Fruit fly (Drosophila melanogaster) whole organism, prepupa: ENCODE results near the gene FucTB.

Experiments
- CG10631 ChIP-seq: fragments of 200-800 bp; sonication (Bioruptor generic); optimal IDR thresholded peaks from 2 replicates; lab custom pipeline; 2016; ENCODE audit warnings: missing biosample characterization, missing genetic modification characterization
- CG11294 ChIP-seq: fragments of 200-800 bp; sonication (Bioruptor generic); IDR thresholded peaks from 2 replicates; pipeline ENCODE4 v1.3.6; 2022; ENCODE audit warnings: missing biosample characterization, missing genetic modification characterization
- CG11762 ChIP-seq: fragments of 200-800 bp; sonication (Bioruptor generic); optimal IDR thresholded peaks from 3 replicates; lab custom pipeline; 2016; ENCODE audit warnings: missing biosample characterization, missing genetic modification characterization; ENCODE audit not compliant: insufficient read depth
- CG1621 ChIP-seq: fragments of 200-800 bp; sonication (Bioruptor generic); optimal IDR thresholded peaks from 3 replicates; lab custom pipeline; 2018; ENCODE audit warnings: missing biosample characterization, mild to moderate bottlenecking, missing genetic modification characterization
- CG3032 ChIP-seq: fragments of 200-800 bp; optimal IDR thresholded peaks from 2 replicates; lab custom pipeline; 2019; ENCODE audit warnings: missing biosample characterization, mild to moderate bottlenecking, missing genetic modification characterization, moderate library complexity
- CG31627 ChIP-seq: fragments of 200-800 bp; sonication (Bioruptor generic); optimal IDR thresholded peaks from 3 replicates; lab custom pipeline; 2016; ENCODE audit warnings: missing biosample characterization, missing genetic modification characterization
- CG32006 ChIP-seq: fragments of 200-800 bp; sonication (Bioruptor generic); optimal IDR thresholded peaks from 3 replicates; lab custom pipeline; 2017; ENCODE audit warnings: missing biosample characterization, mild to moderate bottlenecking, missing genetic modification characterization
- CG4318 ChIP-seq: fragments of 200-800 bp; sonication (Bioruptor generic); optimal IDR thresholded peaks from 3 replicates; lab custom pipeline; 2017; ENCODE audit warnings: missing biosample characterization, mild to moderate bottlenecking, missing genetic modification characterization
- CG6808 ChIP-seq: fragments of 200-800 bp; sonication (Bioruptor generic); optimal IDR thresholded peaks from 3 replicates; lab custom pipeline; 2017; ENCODE audit warnings: missing biosample characterization, missing genetic modification characterization, mild to moderate bottlenecking, moderate library complexity, missing genetic modification reagents
- Eip75B ChIP-seq: fragments of 200-800 bp; sonication (Bioruptor generic); optimal IDR thresholded peaks from 3 replicates; lab custom pipeline; 2016; ENCODE audit warnings: missing biosample characterization, missing genetic modification characterization
- Eip93F ChIP-seq: fragments of 200-800 bp; sonication (Bioruptor generic); optimal IDR thresholded peaks from 2 replicates; lab custom pipeline; 2016; ENCODE audit warnings: missing biosample characterization, mild to moderate bottlenecking, missing genetic modification characterization
- Ets21C ChIP-seq: fragments of 200-800 bp; sonication (Bioruptor generic); optimal IDR thresholded peaks from 3 replicates; lab custom pipeline; 2016; ENCODE audit warnings: missing biosample characterization, missing genetic modification characterization
- Ets96B ChIP-seq: fragments of 200-800 bp; optimal IDR thresholded peaks from 2 replicates; lab custom pipeline; 2019; ENCODE audit warnings: missing biosample characterization, mild to moderate bottlenecking, missing genetic modification characterization, moderate library complexity
- Gug ChIP-seq: fragments of 200-800 bp; sonication (Bioruptor generic); IDR thresholded peaks from 2 replicates; pipeline ENCODE4 v1.3.6; 2022; ENCODE audit warnings: missing biosample characterization, missing genetic modification characterization
- Hr38 ChIP-seq: sonication (Bioruptor generic); optimal IDR thresholded peaks from 2 replicates; lab custom pipeline; 2016; ENCODE audit warnings: missing biosample characterization, missing genetic modification characterization
- Hr39 ChIP-seq: fragments of 200-800 bp; sonication (Bioruptor generic); optimal IDR thresholded peaks from 2 replicates; lab custom pipeline; 2016; ENCODE audit warnings: missing biosample characterization, missing genetic modification characterization
- Hr4 ChIP-seq: fragments of 200-800 bp; sonication (Bioruptor generic); optimal IDR thresholded peaks from 3 replicates; lab custom pipeline; 2016; ENCODE audit warnings: missing biosample characterization, missing genetic modification characterization
- Met ChIP-seq: fragments of 200-800 bp; sonication (Bioruptor generic); optimal IDR thresholded peaks from 3 replicates; lab custom pipeline; 2016; ENCODE audit warnings: missing biosample characterization, missing genetic modification characterization
- OdsH ChIP-seq: fragments of 200-800 bp; sonication (Bioruptor generic); optimal IDR thresholded peaks from 3 replicates; lab custom pipeline; 2016; ENCODE audit warnings: missing biosample characterization, missing genetic modification characterization
- Smox ChIP-seq: fragments of 200-800 bp; sonication (Bioruptor generic); optimal IDR thresholded peaks from 3 replicates; lab custom pipeline; 2016; ENCODE audit warnings: missing biosample characterization, missing genetic modification characterization
- Sox102F ChIP-seq: fragments of 200-800 bp; sonication (Bioruptor generic); optimal IDR thresholded peaks from 2 replicates; lab custom pipeline; 2016; ENCODE audit warnings: missing biosample characterization, mild to moderate bottlenecking, missing genetic modification characterization
- Sox15 ChIP-seq: fragments of 200-800 bp; sonication (Bioruptor generic); optimal IDR thresholded peaks from 3 replicates; lab custom pipeline; 2016; ENCODE audit warnings: missing biosample characterization, missing genetic modification characterization
- achi ChIP-seq: fragments of 200-800 bp; sonication (Bioruptor generic); optimal IDR thresholded peaks from 3 replicates; lab custom pipeline; 2016; ENCODE audit warnings: missing biosample characterization, missing genetic modification characterization
- dac ChIP-seq: fragments of 200-800 bp; sonication (Bioruptor generic); optimal IDR thresholded peaks from 2 replicates; lab custom pipeline; 2017; ENCODE audit warnings: missing biosample characterization, mild to moderate bottlenecking, missing genetic modification characterization
- eg ChIP-seq: fragments of 200-800 bp; sonication (Bioruptor generic); IDR thresholded peaks from 3 replicates; pipeline ENCODE4 v1.3.6; 2022; ENCODE audit warnings: missing biosample characterization, missing genetic modification characterization
- fd59A ChIP-seq: fragments of 200-800 bp; sonication (Bioruptor generic); optimal IDR thresholded peaks from 2 replicates; lab custom pipeline; 2017; ENCODE audit warnings: missing biosample characterization, mild to moderate bottlenecking, missing genetic modification characterization, missing genetic modification reagents
- fd85E ChIP-seq: fragments of 200-800 bp; sonication (Bioruptor generic); optimal IDR thresholded peaks from 3 replicates; lab custom pipeline; 2016; ENCODE audit warnings: missing biosample characterization, missing genetic modification characterization
- fkh ChIP-seq: fragments of 200-800 bp; sonication (Bioruptor generic); optimal IDR thresholded peaks from 3 replicates; lab custom pipeline; 2017; ENCODE audit warnings: missing biosample characterization, mild to moderate bottlenecking, missing genetic modification characterization, moderate library complexity
- net ChIP-seq: fragments of 200-800 bp; sonication (Bioruptor generic); optimal IDR thresholded peaks from 3 replicates; lab custom pipeline; 2016; ENCODE audit warnings: missing biosample characterization, missing genetic modification characterization
- svp ChIP-seq: fragments of 200-800 bp; sonication (Bioruptor generic); peaks from one replicate; lab custom pipeline; 2016; ENCODE audit warnings: missing biosample characterization, missing genetic modification characterization
- vri ChIP-seq: fragments of 200-800 bp; sonication (Bioruptor generic); optimal IDR thresholded peaks from 3 replicates; lab custom pipeline; 2016; ENCODE audit warnings: missing biosample characterization, mild to moderate bottlenecking, missing genetic modification characterization

Gene FucTB

dm6 chr2L:9430992-9431602 is at the start of gene FucTB, which contains the start of gene scat (continued):
- TF ChIP-seq dac (GFP tag; lab: Kevin White, UChicago) (peak; percentile 81), fkh (GFP tag; lab: Kevin White, UChicago) (peak; percentile 50), Gug (GFP tag; lab: Robert Waterston, UW) (peak; percentile 78), Hr38 (no peak), CG3032 (tag; lab: Kevin White, UChicago) (peak; percentile 93), eg (GFP tag; lab: Robert Waterston, UW) (peak; percentile 82; the same call in 2 of the 3 replicates), Sox15 (GFP tag; lab: Kevin White, UChicago) (peak; percentile 84), CG31627 (peak; percentile 76), fd85E (GFP tag; lab: Kevin White, UChicago) (peak; percentile 22)

DNA sequence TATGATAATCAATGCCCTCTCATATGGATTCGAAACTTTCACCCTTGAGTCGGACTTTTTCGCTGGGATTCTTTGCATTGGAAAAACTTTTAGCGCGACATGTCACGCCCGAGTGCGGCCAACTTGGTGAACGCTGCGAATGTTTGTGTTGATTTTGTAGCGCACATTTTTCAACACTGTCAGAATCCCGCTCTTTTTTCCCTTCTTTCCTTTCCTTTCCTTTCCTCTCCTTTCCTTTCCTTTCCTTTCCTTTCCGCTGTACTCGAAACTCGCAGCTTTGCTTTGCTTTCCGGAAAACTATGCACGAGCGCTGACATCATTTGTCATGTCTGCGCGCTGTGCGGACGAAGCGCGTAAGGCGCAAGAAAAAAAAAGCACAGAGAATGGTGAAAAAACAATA is 36.5 kb upstream of the FucTB start:
- TF ChIP-seq Hr4 (GFP tag; lab: Kevin White, UChicago) (no peak), CG1621 (tag; lab: Kevin White, UChicago) (no peak), Smox (GFP tag; lab: Kevin White, UChicago) (no peak), CG6808 (GFP tag; lab: Kevin White, UChicago) (no peak)

DNA sequence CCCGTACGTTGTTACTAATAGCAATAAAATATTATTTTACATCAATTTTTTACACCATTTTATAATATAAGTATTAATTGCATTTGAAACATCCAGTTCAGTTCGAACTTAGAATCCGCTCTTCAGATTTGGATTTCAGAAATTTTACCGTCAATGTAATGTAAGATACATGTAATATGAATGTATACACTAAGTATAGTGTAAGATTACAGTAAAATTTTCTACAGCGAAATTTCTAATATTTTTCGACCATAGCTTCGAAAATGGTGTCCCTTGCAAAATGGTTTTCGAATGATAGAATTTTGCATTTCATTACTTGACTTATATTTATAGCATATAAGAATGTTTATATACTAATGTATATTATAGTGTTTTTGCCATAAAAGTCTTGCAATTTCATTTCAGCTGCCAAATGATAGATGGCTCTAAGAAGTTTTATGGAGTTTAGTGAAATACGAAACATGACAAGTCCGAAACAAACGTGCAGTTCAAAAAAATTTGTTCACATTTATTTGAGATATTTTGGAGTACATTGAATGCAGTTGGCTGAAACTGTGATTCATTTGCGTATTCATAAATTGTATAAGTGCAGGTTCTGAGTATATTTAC is 33.7 kb upstream of the FucTB start:
- no peak for TF ChIP-seq Ets21C (GFP tag; lab: Kevin White, UChicago)
- no peak for TF ChIP-seq achi
- no peak for TF ChIP-seq Ets96B (tag; lab: Kevin White, UChicago)
- TF ChIP-seq svp (GFP tag; lab: Kevin White, UChicago): peak; percentile 1

DNA sequence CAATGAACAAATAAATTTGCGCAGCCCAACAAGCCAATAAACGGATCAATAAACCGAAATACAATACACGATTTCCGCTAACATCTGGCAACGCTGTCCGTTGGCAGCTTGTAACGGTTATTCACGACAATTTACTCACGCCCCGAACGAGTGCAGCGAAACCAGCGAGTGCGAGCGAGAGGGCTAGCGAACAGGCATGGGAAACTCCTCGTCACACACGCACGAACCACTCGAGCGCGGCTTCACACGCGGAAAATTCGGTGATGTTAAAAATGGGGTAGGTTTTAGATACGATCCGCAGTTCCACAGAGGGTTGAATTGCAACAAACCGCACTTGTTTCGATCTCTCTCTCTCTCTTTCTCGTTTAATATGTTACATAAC is 29.2 kb upstream of the FucTB start:
- no peak for TF ChIP-seq OdsH
- TF ChIP-seq Ets96B (tag; lab: Kevin White, UChicago): no peak
- TF ChIP-seq svp (GFP tag; lab: Kevin White, UChicago): no peak
- TF ChIP-seq Met (GFP tag; lab: Kevin White, UChicago): no peak
- TF ChIP-seq CG11762 (GFP tag; lab: Kevin White, UChicago): no peak
- no peak for TF ChIP-seq achi
- no peak for TF ChIP-seq Eip75B (GFP tag; lab: Kevin White, UChicago)
- no peak for TF ChIP-seq CG32006
- TF ChIP-seq CG4318 (GFP tag; lab: Kevin White, UChicago): no peak
- no peak for TF ChIP-seq Gug (GFP tag; lab: Robert Waterston, UW)
- no peak for TF ChIP-seq net (GFP tag; lab: Kevin White, UChicago)
- TF ChIP-seq CG11294 (GFP tag; lab: Robert Waterston, UW): no peak
- no peak for TF ChIP-seq CG1621 (tag; lab: Kevin White, UChicago)
- no peak for TF ChIP-seq vri (GFP tag; lab: Kevin White, UChicago)
- TF ChIP-seq CG10631 (GFP tag; lab: Kevin White, UChicago): no peak
- TF ChIP-seq Sox102F (GFP tag; lab: Kevin White, UChicago): no peak

- TF ChIP-seq Hr39 (GFP tag; lab: Kevin White, UChicago) (no peak), svp (GFP tag; lab: Kevin White, UChicago) (peak; percentile 78), Eip93F (GFP tag; lab: Kevin White, UChicago) (peak; percentile 13), fkh (GFP tag; lab: Kevin White, UChicago) (peak; percentile 8), vri (GFP tag; lab: Kevin White, UChicago) (peak; percentile 77), fd59A (no peak)
Observed at dm6 chr2L:9459372-9460091, 28.7 kb upstream of the FucTB start.
